Worm (Caenorhabditis elegans): ENCODE data around the gene unc-34.

DNA sequence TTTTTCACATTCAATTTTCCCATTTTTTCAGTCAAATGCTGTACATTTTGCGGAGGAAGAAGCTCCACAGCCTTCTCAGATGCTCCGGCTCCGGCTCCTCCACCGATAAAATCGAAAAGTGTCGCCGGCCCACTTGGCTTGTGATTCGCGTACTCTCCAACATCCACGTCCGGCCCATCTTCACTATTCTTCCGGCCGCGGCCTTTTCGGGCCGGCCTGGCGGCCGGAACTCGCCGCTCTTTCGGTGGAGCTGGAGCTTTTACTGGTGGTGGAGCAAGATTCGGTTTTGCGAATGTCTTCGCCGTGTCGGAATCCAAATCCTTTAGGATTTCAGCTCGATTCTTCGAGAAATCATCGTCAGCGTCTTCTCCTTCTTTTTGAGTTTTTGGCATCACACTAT lies 40.0 kb upstream of the unc-34 start:
- no peak for TF ChIP-seq dmd-4 (tag; optimal IDR thresholded peaks at IDR 0.05; ENCODE audit: borderline replicate concordance)
- no peak for TF ChIP-seq ceh-31 (tag; optimal IDR thresholded peaks at IDR 0.05)
- no peak for TF ChIP-seq unc-86 (tag; optimal IDR thresholded peaks at IDR 0.05)
- TF ChIP-seq ztf-16 (tag; optimal IDR thresholded peaks at IDR 0.05): no peak
- TF ChIP-seq pha-4 (tag; optimal IDR thresholded peaks at IDR 0.05): no peak
- TF ChIP-seq hlh-30 (tag; optimal IDR thresholded peaks at IDR 0.05; ENCODE audit: insufficient read depth): no peak
- TF ChIP-seq zip-5 (tag; optimal IDR thresholded peaks at IDR 0.05): no peak
- no peak for TF ChIP-seq ref-2 (tag; optimal IDR thresholded peaks at IDR 0.05)
- TF ChIP-seq sox-2 (GFP tag; IDR thresholded peaks at IDR 0.05): no peak
